Worm (Caenorhabditis elegans): Measurements from ENCODE around the gene gpd-3.

The gpd-3 gene

ce11 chrX:3111066-3111465 is 2.1 kb downstream of the gpd-3 start:
- TF ChIP-seq lin-13 (GFP tag; optimal IDR thresholded peaks at IDR 0.05) (peak; percentile 3), cey-2 (tag; optimal IDR thresholded peaks at IDR 0.05; ENCODE audit: borderline replicate concordance, insufficient read depth) (no peak), mdt-29 (GFP tag; IDR thresholded peaks at IDR 0.05) (peak; percentile 15; the same call in 1 of the 2 replicates), ama-1 (optimal IDR thresholded peaks at IDR 0.05) (no peak), hlh-30 (tag; optimal IDR thresholded peaks at IDR 0.05; ENCODE audit: insufficient read depth) (peak; percentile 83), nhr-237 (tag; optimal IDR thresholded peaks at IDR 0.05) (no peak), ces-1 (GFP tag; optimal IDR thresholded peaks at IDR 0.05) (peak; percentile 49), unc-39 (tag; optimal IDR thresholded peaks at IDR 0.05) (no peak), madf-5 (GFP tag; IDR thresholded peaks at IDR 0.05) (no peak), lin-15B (tag; optimal IDR thresholded peaks at IDR 0.05) (no peak), unc-62 (GFP tag; optimal IDR thresholded peaks at IDR 0.05 in 1 of 2) (peak in 1 of 2 experiments; percentile 76), unc-62 (tag; optimal IDR thresholded peaks at IDR 0.05) (no peak), mes-2 (tag; optimal IDR thresholded peaks at IDR 0.05; ENCODE audit: poor library complexity, severe bottlenecking) (peak; percentile 19), ceh-20 (GFP tag; IDR thresholded peaks at IDR 0.05) (0 out of 2 replicates have a peak, but pooled peaks have one; percentile 36), snpc-1.2 (GFP tag; IDR thresholded peaks at IDR 0.05) (no peak), Y48G9A.11 (GFP tag; IDR thresholded peaks at IDR 0.05) (no peak), ceh-32 (tag; optimal IDR thresholded peaks at IDR 0.05; ENCODE audit: poor library complexity) (no peak), lin-29 (GFP tag; IDR thresholded peaks at IDR 0.05) (no peak), zfp-2 (tag; optimal IDR thresholded peaks at IDR 0.05) (no peak), snpc-4 (tag; optimal IDR thresholded peaks at IDR 0.05) (no peak), dmd-8 (GFP tag; IDR thresholded peaks at IDR 0.05) (no peak), rbr-2 (tag; optimal IDR thresholded peaks at IDR 0.05) (peak; percentile 6), T20F7.1 (GFP tag; optimal IDR thresholded peaks at IDR 0.05) (no peak), hlh-11 (tag; optimal IDR thresholded peaks at IDR 0.05) (peak; percentile 19), nhr-25 (tag; optimal IDR thresholded peaks at IDR 0.05; ENCODE audit: borderline replicate concordance, insufficient read depth) (no peak), skn-1 (tag; optimal IDR thresholded peaks at IDR 0.05) (no peak), nhr-10 (tag; optimal IDR thresholded peaks at IDR 0.05) (no peak), ZK337.2 (GFP tag; IDR thresholded peaks at IDR 0.05) (0 out of 2 replicates have a peak, but pooled peaks have one; percentile 15), mdl-1 (tag; optimal IDR thresholded peaks at IDR 0.05) (peak in 1 of 2 experiments; percentile 64), nhr-11 (tag; optimal IDR thresholded peaks at IDR 0.05) (no peak), ztf-11 (tag; optimal IDR thresholded peaks at IDR 0.05) (no peak), F44E2.7 (GFP tag; IDR thresholded peaks at IDR 0.05) (no peak), dpl-1 (GFP tag; optimal IDR thresholded peaks at IDR 0.05) (no peak), lsy-2 (tag; optimal IDR thresholded peaks at IDR 0.05) (peak; percentile 27 to 36), nhr-28 (tag; optimal IDR thresholded peaks at IDR 0.05) (no peak), daf-16 (GFP tag; optimal IDR thresholded peaks at IDR 0.05) (no peak), daf-16 (tag; optimal IDR thresholded peaks at IDR 0.05) (no peak), zfp-3 (GFP tag; conservative IDR thresholded peaks at IDR 0.05) (no peak), nhr-77 (tag; optimal IDR thresholded peaks at IDR 0.05) (no peak), jun-1 (tag; optimal IDR thresholded peaks at IDR 0.05) (no peak), ceh-62 (tag; optimal IDR thresholded peaks at IDR 0.05) (no peak), nhr-102 (tag; optimal IDR thresholded peaks at IDR 0.05) (no peak), fkh-10 (GFP tag; optimal IDR thresholded peaks at IDR 0.05) (peak; percentile 79), dmd-9 (GFP tag; IDR thresholded peaks at IDR 0.05) (no peak), arid-1 (GFP tag; conservative IDR thresholded peaks at IDR 0.05) (no peak), spr-1 (tag; optimal IDR thresholded peaks at IDR 0.05) (no peak), hif-1 (tag; optimal IDR thresholded peaks at IDR 0.05) (peak in 1 of 2 experiments; percentile 66), F10B5.3 (tag; optimal IDR thresholded peaks at IDR 0.05) (no peak), nhr-42 (GFP tag; IDR thresholded peaks at IDR 0.05) (no peak), R02D3.7 (tag; optimal IDR thresholded peaks at IDR 0.05) (no peak), D1046.2 (GFP tag; IDR thresholded peaks at IDR 0.05) (no peak)
